Worm (Caenorhabditis elegans) whole organism, early embryonic: ENCODE measurements around the gene C53C11.5.

Experiments used
- B0310.2 ChIP-seq: sonication (generic microtip); optimal IDR thresholded peaks from 2 replicates; lab custom pipeline; 2016; ENCODE audit warnings: mild to moderate bottlenecking, missing genetic modification characterization, missing compliant biosample characterization
- F13C5.2 ChIP-seq: sonication (generic microtip); optimal IDR thresholded peaks from 2 replicates; lab custom pipeline; 2017; ENCODE audit warnings: mild to moderate bottlenecking, missing genetic modification characterization, inconsistent platforms, missing compliant biosample characterization
- ama-1 ChIP-seq: fragments of 150-350 bp; optimal IDR thresholded peaks from 2 replicates; lab custom pipeline; 2014
- ceh-13 ChIP-seq: fragments of 200-800 bp; sonication (Bioruptor generic); optimal IDR thresholded peaks from 2 replicates; lab custom pipeline; 2018; ENCODE audit warnings: mild to moderate bottlenecking, missing genetic modification characterization, missing compliant biosample characterization
- ets-7 ChIP-seq: sonication (generic microtip); optimal IDR thresholded peaks from 2 replicates; lab custom pipeline; 2016; ENCODE audit warnings: missing genotype, missing genetic modification characterization, missing compliant biosample characterization
- flt-1 ChIP-seq: fragments of 200-800 bp; sonication (Bioruptor generic); IDR thresholded peaks from 2 replicates; pipeline ENCODE4 v1.3.6; 2022; ENCODE audit warnings: missing genetic modification characterization, missing compliant biosample characterization
- hmg-4 ChIP-seq: fragments of 200-800 bp; sonication (Bioruptor generic); optimal IDR thresholded peaks from 2 replicates; lab custom pipeline; 2018; ENCODE audit warnings: mild to moderate bottlenecking, missing genetic modification characterization, missing compliant biosample characterization
- hnd-1 ChIP-seq: sonication (generic microtip); optimal IDR thresholded peaks from 2 replicates; lab custom pipeline; 2016; ENCODE audit warnings: missing genetic modification characterization, missing compliant biosample characterization
- sea-1 ChIP-seq: fragments of 200-800 bp; sonication (Bioruptor generic); conservative IDR thresholded peaks from 2 replicates; pipeline ENCODE4 v1.3.6; 2022; ENCODE audit warnings: missing genetic modification characterization, missing compliant biosample characterization
- tbx-11 ChIP-seq: fragments of 200-800 bp; sonication (Bioruptor generic); IDR thresholded peaks from 2 replicates; pipeline ENCODE4 v1.3.6; 2022; ENCODE audit warnings: missing genetic modification characterization, missing compliant biosample characterization
- tra-4 ChIP-seq: sonication (generic microtip); optimal IDR thresholded peaks from 2 replicates; lab custom pipeline; 2017; ENCODE audit warnings: missing genetic modification characterization, missing compliant biosample characterization

DNA sequence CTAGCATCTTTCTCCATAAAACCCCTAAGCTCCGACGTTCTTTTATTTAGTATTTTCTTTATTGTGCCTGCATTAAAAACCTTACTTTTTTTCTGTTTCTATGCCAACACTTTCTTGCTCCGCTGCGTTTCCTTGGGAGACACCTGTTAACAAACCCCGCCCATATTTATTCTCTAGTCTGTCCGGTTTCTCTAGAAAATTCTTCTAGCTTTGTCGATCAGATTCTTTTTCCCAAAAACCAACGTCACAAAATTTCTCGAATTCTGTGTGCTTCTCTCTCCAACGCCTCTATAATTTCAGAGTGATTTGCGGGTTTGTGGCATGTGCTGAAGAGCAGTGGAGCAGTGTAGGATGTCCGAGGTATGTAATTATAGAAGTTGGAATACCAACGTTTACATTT, 15.6 kb upstream of the C53C11.5 start, which contains the start of gene ptr-5:
- TF ChIP-seq ama-1 (lab: Kevin White, UChicago) = no peak
- TF ChIP-seq ets-7 (tag; lab: Kevin White, UChicago) = no peak
- no peak for TF ChIP-seq F13C5.2 (tag; lab: Kevin White, UChicago)
- TF ChIP-seq tra-4 (tag; lab: Kevin White, UChicago) = no peak
- no peak for TF ChIP-seq hnd-1
- no peak for TF ChIP-seq hmg-4 (GFP tag; lab: Kevin White, UChicago)
- TF ChIP-seq B0310.2 (tag; lab: Kevin White, UChicago) = no peak
- no peak for TF ChIP-seq flt-1 (GFP tag; lab: Robert Waterston, UW)
- no peak for TF ChIP-seq ceh-13
- no peak for TF ChIP-seq sea-1
- no peak for TF ChIP-seq tbx-11
